Worm (Caenorhabditis elegans) whole organism, late embryonic: Measurements from ENCODE around the gene mrps-33.

Experiments
- C08G9.2 ChIP-seq: sonication (generic microtip); optimal IDR thresholded peaks from 2 replicates; lab custom pipeline; 2016; ENCODE audit warnings: mild to moderate bottlenecking, missing genetic modification characterization, moderate library complexity, missing compliant biosample characterization
- F13H6.1 ChIP-seq: sonication (generic microtip); optimal IDR thresholded peaks from 2 replicates; lab custom pipeline; 2016; ENCODE audit warnings: missing genetic modification characterization, missing compliant biosample characterization
- K02D7.2 ChIP-seq: sonication (generic microtip); optimal IDR thresholded peaks from 2 replicates; lab custom pipeline; 2017; ENCODE audit warnings: mild to moderate bottlenecking, missing genetic modification characterization, missing compliant biosample characterization
- K09A11.1 ChIP-seq: sonication (generic microtip); optimal IDR thresholded peaks from 2 replicates; lab custom pipeline; 2017; ENCODE audit warnings: antibody characterized with exemption, mild to moderate bottlenecking, missing genetic modification characterization, missing compliant biosample characterization; ENCODE audit not compliant: insufficient read depth
- T23F11.4 ChIP-seq: fragments of 200-800 bp; sonication (Bioruptor generic); optimal IDR thresholded peaks from 2 replicates; lab custom pipeline; 2018; ENCODE audit warnings: mild to moderate bottlenecking, missing genetic modification characterization, missing compliant biosample characterization
- ahr-1 ChIP-seq: sonication (generic microtip); optimal IDR thresholded peaks from 2 replicates; lab custom pipeline; 2016; ENCODE audit warnings: missing genetic modification characterization, missing compliant biosample characterization
- ama-1 ChIP-seq: fragments of 150-350 bp; optimal IDR thresholded peaks from 2 replicates; lab custom pipeline; 2014
- ceh-14 ChIP-seq: sonication (generic microtip); optimal IDR thresholded peaks from 2 replicates; lab custom pipeline; 2016; ENCODE audit warnings: missing genotype, missing genetic modification characterization, missing compliant biosample characterization
- ceh-18 ChIP-seq: sonication (generic microtip); optimal IDR thresholded peaks from 2 replicates; lab custom pipeline; 2016; ENCODE audit warnings: missing genetic modification characterization, missing compliant biosample characterization
- ceh-19 ChIP-seq: fragments of 200-800 bp; sonication (Bioruptor generic); optimal IDR thresholded peaks from 2 replicates; lab custom pipeline; 2018; ENCODE audit warnings: mild to moderate bottlenecking, missing genetic modification characterization, missing compliant biosample characterization
- ceh-24 ChIP-seq: sonication (generic microtip); optimal IDR thresholded peaks from 2 replicates; lab custom pipeline; 2016; ENCODE audit warnings: mild to moderate bottlenecking, missing genetic modification characterization, missing compliant biosample characterization
- ceh-30 ChIP-seq: fragments of 150-350 bp; optimal IDR thresholded peaks from 2 replicates; lab custom pipeline; 2014; ENCODE audit warnings: missing biosample characterization, missing genetic modification characterization
- ceh-31 ChIP-seq: sonication (generic microtip); optimal IDR thresholded peaks from 2 replicates; lab custom pipeline; 2016; ENCODE audit warnings: missing genetic modification characterization, missing compliant biosample characterization
- ceh-34 ChIP-seq: sonication (generic microtip); optimal IDR thresholded peaks from 2 replicates; lab custom pipeline; 2016; ENCODE audit warnings: mild to moderate bottlenecking, missing genetic modification characterization, missing compliant biosample characterization
- che-1 ChIP-seq: sonication (generic microtip); optimal IDR thresholded peaks from 2 replicates; lab custom pipeline; 2016; ENCODE audit warnings: mild to moderate bottlenecking, missing genetic modification characterization, missing compliant biosample characterization
- dmd-4 ChIP-seq: sonication (generic microtip); optimal IDR thresholded peaks from 2 replicates; lab custom pipeline; 2016; ENCODE audit warnings: borderline replicate concordance, missing genetic modification characterization, missing compliant biosample characterization
- dve-1 ChIP-seq: sonication (generic microtip); optimal IDR thresholded peaks from 2 replicates; lab custom pipeline; 2017; ENCODE audit warnings: antibody characterized with exemption, mild to moderate bottlenecking, missing genetic modification characterization, missing compliant biosample characterization
- elt-2 ChIP-seq: sonication (generic microtip); optimal IDR thresholded peaks from 2 replicates; lab custom pipeline; 2016; ENCODE audit warnings: missing genetic modification reagents, missing genetic modification characterization, missing compliant biosample characterization
- ets-4 ChIP-seq: sonication (generic microtip); optimal IDR thresholded peaks from 2 replicates; lab custom pipeline; 2016; ENCODE audit warnings: missing genetic modification characterization, missing compliant biosample characterization
- fax-1 ChIP-seq: sonication (generic microtip); optimal IDR thresholded peaks from 2 replicates; lab custom pipeline; 2016; ENCODE audit warnings: missing genotype, missing genetic modification characterization, missing compliant biosample characterization
- fkh-10 ChIP-seq: fragments of 150-350 bp; optimal IDR thresholded peaks from 2 replicates; lab custom pipeline; 2014; ENCODE audit warnings: missing biosample characterization, missing genetic modification reagents, missing genetic modification characterization
- fkh-6 ChIP-seq: sonication (generic microtip); optimal IDR thresholded peaks from 2 replicates; lab custom pipeline; 2016; ENCODE audit warnings: missing genetic modification characterization, missing compliant biosample characterization
- hlh-13 ChIP-seq: fragments of 200-800 bp; sonication (Bioruptor generic); optimal IDR thresholded peaks from 2 replicates; lab custom pipeline; 2018; ENCODE audit warnings: mild to moderate bottlenecking, missing genetic modification characterization, missing compliant biosample characterization
- hlh-15 ChIP-seq: sonication (generic microtip); optimal IDR thresholded peaks from 2 replicates; lab custom pipeline; 2016; ENCODE audit warnings: missing genetic modification characterization, missing compliant biosample characterization
- hlh-6 ChIP-seq: sonication (generic microtip); optimal IDR thresholded peaks from 2 replicates; lab custom pipeline; 2016; ENCODE audit warnings: missing genotype, missing genetic modification characterization, missing compliant biosample characterization
- hlh-8 ChIP-seq: sonication (generic microtip); optimal IDR thresholded peaks from 2 replicates; lab custom pipeline; 2016; ENCODE audit warnings: missing genotype, missing genetic modification characterization, missing compliant biosample characterization
- lim-6 ChIP-seq: sonication (generic microtip); optimal IDR thresholded peaks from 2 replicates; lab custom pipeline; 2016; ENCODE audit warnings: missing genetic modification characterization, missing compliant biosample characterization
- lin-11 ChIP-seq: fragments of 200-800 bp; sonication (Bioruptor generic); optimal IDR thresholded peaks from 2 replicates; lab custom pipeline; 2018; ENCODE audit warnings: mild to moderate bottlenecking, missing genetic modification characterization, missing compliant biosample characterization
- nfya-1 ChIP-seq: sonication (generic microtip); optimal IDR thresholded peaks from 2 replicates; lab custom pipeline; 2017; ENCODE audit warnings: missing genetic modification characterization, mild to moderate bottlenecking, missing compliant biosample characterization, antibody characterized with exemption, moderate library complexity
- nhr-11 ChIP-seq: fragments of 150-350 bp; optimal IDR thresholded peaks from 2 replicates; lab custom pipeline; 2014; ENCODE audit warnings: missing biosample characterization, missing genetic modification characterization
- nhr-232 ChIP-seq: sonication (generic microtip); optimal IDR thresholded peaks from 2 replicates; lab custom pipeline; 2016; ENCODE audit warnings: missing genetic modification characterization, missing compliant biosample characterization
- npax-4 ChIP-seq: sonication (generic microtip); optimal IDR thresholded peaks from 2 replicates; lab custom pipeline; 2016; ENCODE audit warnings: missing genetic modification characterization, missing compliant biosample characterization
- odd-2 ChIP-seq: sonication (generic microtip); optimal IDR thresholded peaks from 2 replicates; lab custom pipeline; 2017; ENCODE audit warnings: antibody characterized with exemption, mild to moderate bottlenecking, missing genetic modification characterization, missing compliant biosample characterization
- pqm-1 ChIP-seq: sonication (generic microtip); optimal IDR thresholded peaks from 2 replicates; lab custom pipeline; 2016; ENCODE audit warnings: missing genetic modification characterization, missing compliant biosample characterization
- pros-1 ChIP-seq: fragments of 150-350 bp; optimal IDR thresholded peaks from 2 replicates; lab custom pipeline; 2014; ENCODE audit warnings: missing biosample characterization, missing genetic modification reagents, missing genetic modification characterization
- ref-2 ChIP-seq: sonication (generic microtip); optimal IDR thresholded peaks from 2 replicates; lab custom pipeline; 2016; ENCODE audit warnings: missing genetic modification characterization, missing compliant biosample characterization
- rnt-1 ChIP-seq: sonication (generic microtip); optimal IDR thresholded peaks from 2 replicates; lab custom pipeline; 2016; ENCODE audit warnings: missing genetic modification characterization, missing compliant biosample characterization
- sdc-2 ChIP-seq: sonication (generic microtip); optimal IDR thresholded peaks from 2 replicates; lab custom pipeline; 2016; ENCODE audit warnings: missing genotype, missing genetic modification characterization, missing compliant biosample characterization
- sox-2 ChIP-seq: fragments of 200-800 bp; sonication (Bioruptor generic); IDR thresholded peaks from 2 replicates; pipeline ENCODE4 v1.3.6; 2022; ENCODE audit warnings: missing genetic modification reagents, missing genetic modification characterization, missing compliant biosample characterization
- sox-4 ChIP-seq: sonication (generic microtip); optimal IDR thresholded peaks from 2 replicates; lab custom pipeline; 2017; ENCODE audit warnings: mild to moderate bottlenecking, missing genetic modification characterization, inconsistent platforms, missing compliant biosample characterization
- syd-9 ChIP-seq: sonication (generic microtip); optimal IDR thresholded peaks from 2 replicates; lab custom pipeline; 2016; ENCODE audit warnings: mild to moderate bottlenecking, missing genetic modification characterization, moderate library complexity, missing compliant biosample characterization
- tbx-2 ChIP-seq: sonication (generic microtip); optimal IDR thresholded peaks from 2 replicates; lab custom pipeline; 2016; ENCODE audit warnings: missing genetic modification characterization, missing compliant biosample characterization
- tbx-7 ChIP-seq: sonication (generic microtip); optimal IDR thresholded peaks from 2 replicates; lab custom pipeline; 2016; ENCODE audit warnings: missing genotype, missing genetic modification characterization, missing compliant biosample characterization
- ttx-3 ChIP-seq: sonication (generic microtip); optimal IDR thresholded peaks from 2 replicates; lab custom pipeline; 2016; ENCODE audit warnings: missing genetic modification reagents, missing genetic modification characterization, missing compliant biosample characterization
- unc-3 ChIP-seq, 2 experiments: fragments of 200-800 bp in 1 of 2; sonication (Bioruptor generic) in 1 of 2; sonication (generic microtip) in 1 of 2; conservative IDR thresholded peaks in 1 of 2; optimal IDR thresholded peaks in 1 of 2; 2 replicates each; pipeline versions ENCODE4 v1.3.6 to Lab custom; 2016 to 2022; ENCODE audit warnings: missing compliant biosample characterization in 2 of 2, missing genetic modification characterization in 2 of 2, missing genetic modification reagents in 1 of 2
- zip-5 ChIP-seq: sonication (generic microtip); optimal IDR thresholded peaks from 2 replicates; lab custom pipeline; 2016; ENCODE audit warnings: missing genetic modification characterization, missing compliant biosample characterization

Gene mrps-33

ce11 chrIV:8782172-8782571 lies 42.3 kb upstream of the mrps-33 start (continued):
- TF ChIP-seq che-1 (tag; lab: Kevin White, UChicago), result peak; percentile 36
- no peak for TF ChIP-seq unc-3 (GFP tag; conservative IDR thresholded peaks at IDR 0.05; lab: Robert Waterston, UW)
- peak; percentile 41 for TF ChIP-seq unc-3 (tag; optimal IDR thresholded peaks at IDR 0.05; lab: Kevin White, UChicago)
- peak; percentile 2 for TF ChIP-seq T23F11.4 (GFP tag; lab: Kevin White, UChicago)
- peak; percentile 38 for TF ChIP-seq ets-4
- TF ChIP-seq dve-1 (tag; lab: Kevin White, UChicago), result peak; percentile 66
- TF ChIP-seq npax-4 (tag; lab: Kevin White, UChicago), result no peak
- TF ChIP-seq nhr-11 (tag; lab: Kevin White, UChicago), result no peak
- TF ChIP-seq ref-2 (tag; lab: Kevin White, UChicago), result peak; percentile 97
- TF ChIP-seq ceh-19 (GFP tag; lab: Kevin White, UChicago), result no peak
- TF ChIP-seq elt-2 (tag; lab: Kevin White, UChicago), result peak; percentile 44
- TF ChIP-seq pros-1 (tag; lab: Kevin White, UChicago), result peak; percentile 81
- no peak for TF ChIP-seq zip-5 (tag; lab: Kevin White, UChicago)
- TF ChIP-seq hlh-15 (tag; lab: Kevin White, UChicago), result no peak
- peak; percentile 12 for TF ChIP-seq lim-6 (tag; lab: Kevin White, UChicago)
- peak; percentile 47 for TF ChIP-seq syd-9 (tag; lab: Kevin White, UChicago)
- peak; percentile 74 for TF ChIP-seq ceh-34 (tag; lab: Kevin White, UChicago)
- TF ChIP-seq hlh-8, result peak; percentile 68
- TF ChIP-seq ceh-18, result peak; percentile 81
- peak; percentile 32 for TF ChIP-seq ceh-30 (tag; lab: Kevin White, UChicago)
- no peak for TF ChIP-seq K09A11.1 (tag; lab: Kevin White, UChicago)
- no peak for TF ChIP-seq fkh-10 (GFP tag; lab: Kevin White, UChicago)
- peak; percentile 94 for TF ChIP-seq ceh-31 (tag; lab: Kevin White, UChicago)
- TF ChIP-seq tbx-2 (tag; lab: Kevin White, UChicago), result peak; percentile 90
- peak; percentile 40 for TF ChIP-seq sdc-2 (tag; lab: Kevin White, UChicago)
- no peak for TF ChIP-seq hlh-13 (GFP tag; lab: Kevin White, UChicago)

- TF ChIP-seq rnt-1 (tag; lab: Kevin White, UChicago) (no peak), hlh-6 (tag; lab: Kevin White, UChicago) (no peak), dve-1 (tag; lab: Kevin White, UChicago) (no peak), lim-6 (tag; lab: Kevin White, UChicago) (no peak), C08G9.2 (tag; lab: Kevin White, UChicago) (no peak), zip-5 (tag; lab: Kevin White, UChicago) (no peak), ttx-3 (tag; lab: Kevin White, UChicago) (no peak), tbx-7 (tag; lab: Kevin White, UChicago) (no peak), odd-2 (no peak), ama-1 (no peak), sox-4 (no peak), ahr-1 (tag; lab: Kevin White, UChicago) (no peak), nfya-1 (tag; lab: Kevin White, UChicago) (no peak), ceh-14 (tag; lab: Kevin White, UChicago) (no peak), K02D7.2 (tag; lab: Kevin White, UChicago) (no peak), K09A11.1 (tag; lab: Kevin White, UChicago) (no peak), hlh-8 (no peak), dmd-4 (no peak)
- TF ChIP-seq, all 69 proteins: peak for 0
Observed at ce11 chrIV:8778045-8778444, 38.2 kb upstream of the mrps-33 start, which contains the start of gene C33D9.6. TSS of gene C33D9.6 (minus strand) at chrIV:8778145.

DNA sequence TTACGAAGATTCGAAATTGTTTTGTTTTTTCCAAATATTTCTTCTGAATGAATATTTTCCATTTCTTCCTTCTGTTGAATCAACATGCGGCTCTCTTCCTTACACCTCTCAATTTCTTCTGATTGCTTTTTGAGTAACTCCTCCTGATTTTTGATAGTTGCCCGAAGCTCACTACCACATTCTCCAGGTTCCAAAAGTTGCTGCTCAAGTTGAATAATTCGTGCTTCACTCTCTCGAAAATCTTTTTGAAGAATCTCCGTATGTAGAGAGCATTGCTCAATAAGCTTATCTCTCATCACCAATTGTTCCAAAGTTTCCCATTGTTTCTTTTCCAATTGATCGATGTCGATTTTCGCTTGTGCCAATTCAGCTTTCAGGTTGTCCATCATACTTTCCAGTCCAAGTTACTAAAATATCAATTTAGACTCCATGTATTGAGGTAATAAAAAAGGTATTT lies 33.0 kb upstream of the mrps-33 start, which contains the start of gene F20C5.6:
Gene F20C5.6 (minus strand): TSS at position 407 of the 457 bp plus-strand sequence.
- TF ChIP-seq odd-2 (no peak), tbx-2 (tag; lab: Kevin White, UChicago) (no peak), ahr-1 (tag; lab: Kevin White, UChicago) (no peak), nhr-11 (tag; lab: Kevin White, UChicago) (no peak), nhr-232 (no peak), F13H6.1 (tag; lab: Kevin White, UChicago) (no peak), sox-2 (GFP tag; lab: Robert Waterston, UW) (no peak), fax-1 (tag; lab: Kevin White, UChicago) (no peak), ceh-24 (tag; lab: Kevin White, UChicago) (no peak), fkh-6 (tag; lab: Kevin White, UChicago) (no peak), ama-1 (no peak), unc-3 (GFP tag; conservative IDR thresholded peaks at IDR 0.05; lab: Robert Waterston, UW) (no peak), unc-3 (tag; optimal IDR thresholded peaks at IDR 0.05; lab: Kevin White, UChicago) (no peak), elt-2 (tag; lab: Kevin White, UChicago) (no peak), T23F11.4 (GFP tag; lab: Kevin White, UChicago) (no peak), lin-11 (tag; lab: Kevin White, UChicago) (no peak), rnt-1 (tag; lab: Kevin White, UChicago) (no peak), pqm-1 (no peak)
